Worm (Caenorhabditis elegans): ENCODE measurements around the gene rabr-1.

- no peak for TF ChIP-seq lin-35 (GFP tag; optimal IDR thresholded peaks at IDR 0.05)
- TF ChIP-seq attf-3 (GFP tag; conservative IDR thresholded peaks at IDR 0.05): no peak
- no peak for TF ChIP-seq rcor-1 (GFP tag; IDR thresholded peaks at IDR 0.05)
- TF ChIP-seq F22D6.2 (tag; optimal IDR thresholded peaks at IDR 0.05): no peak
- TF ChIP-seq lin-26 (GFP tag; IDR thresholded peaks at IDR 0.05): no peak
- no peak for TF ChIP-seq sdz-38 (tag; optimal IDR thresholded peaks at IDR 0.05)
- TF ChIP-seq Y95B8A.8 (GFP tag; IDR thresholded peaks at IDR 0.05): no peak
- TF ChIP-seq snpc-4 (GFP tag; optimal IDR thresholded peaks at IDR 0.05): no peak
- no peak for TF ChIP-seq snpc-4 (tag; optimal IDR thresholded peaks at IDR 0.05)
- TF ChIP-seq egl-18 (GFP tag; IDR thresholded peaks at IDR 0.05): no peak
- TF ChIP-seq mes-4 (tag; optimal IDR thresholded peaks at IDR 0.05): no peak
Measured at ce11 chrX:2513667-2514198, 17.8 kb downstream of the rabr-1 start.

Data from whole organism, young adult.